Fruit fly (Drosophila melanogaster) Kc167 (cell line): ENCODE results near the gene Ctr9.

Experiments used
- Myc ChIP-seq: fragments of >200 bp; optimal IDR thresholded peaks from 2 replicates; lab custom pipeline; 2017; ENCODE audit warnings: missing external identifiers
- Sin3A ChIP-seq: fragments of >200 bp; optimal IDR thresholded peaks from 2 replicates; lab custom pipeline; 2018; ENCODE audit warnings: missing external identifiers
- h ChIP-seq: fragments of >200 bp; optimal IDR thresholded peaks from 3 replicates; lab custom pipeline; 2018; ENCODE audit warnings: missing external identifiers
- insv ChIP-seq: fragments of >200 bp; optimal IDR thresholded peaks from 3 replicates; lab custom pipeline; 2018; ENCODE audit warnings: missing external identifiers
- psq ChIP-seq: fragments of >200 bp; optimal IDR thresholded peaks from 2 replicates; lab custom pipeline; 2017; ENCODE audit warnings: missing external identifiers

DNA sequence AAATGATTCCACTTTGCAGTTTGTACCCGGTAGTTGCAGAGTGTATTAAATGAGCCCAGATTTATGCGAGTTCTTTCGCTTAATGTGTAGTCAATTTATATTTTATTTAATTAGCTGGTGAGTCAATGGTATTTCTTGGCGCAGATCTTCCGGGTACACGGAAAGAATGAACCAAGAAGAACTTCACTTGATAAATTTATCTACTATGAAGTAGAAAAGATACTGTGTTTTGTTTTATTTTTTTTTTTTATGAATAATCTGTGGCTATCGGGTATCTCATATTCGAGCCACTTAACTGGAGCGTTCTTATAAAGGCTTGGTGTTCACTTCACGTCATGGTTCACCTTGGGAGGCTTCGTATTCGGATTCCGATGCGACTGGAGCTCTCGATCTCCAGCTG lies 42.0 kb upstream of the Ctr9 start:
- TF ChIP-seq Sin3A (no peak), insv (no peak), h (lab: Kevin White, UChicago) (no peak), Myc (no peak), psq (no peak)
